Worm (Caenorhabditis elegans): ENCODE measurements around the gene sri-54.
"Not testable (repeated sequence)": the region's sequence is repeated elsewhere in the genome, so short reads cannot be mapped to it uniquely, and the experiment has no call there.

- not testable (repeated sequence) for TF ChIP-seq unc-62 (GFP tag; optimal IDR thresholded peaks at IDR 0.05); nhr-12 (tag; optimal IDR thresholded peaks at IDR 0.05); nhr-237 (tag; optimal IDR thresholded peaks at IDR 0.05); R02D3.7 (tag; optimal IDR thresholded peaks at IDR 0.05); ama-1 (optimal IDR thresholded peaks at IDR 0.05); mdl-1 (tag; optimal IDR thresholded peaks at IDR 0.05); F13H6.1 (tag; optimal IDR thresholded peaks at IDR 0.05); nhr-21 (tag; optimal IDR thresholded peaks at IDR 0.05); skn-1 (tag; optimal IDR thresholded peaks at IDR 0.05); nhr-77 (tag; optimal IDR thresholded peaks at IDR 0.05); lin-39 (tag; optimal IDR thresholded peaks at IDR 0.05); fos-1 (tag; optimal IDR thresholded peaks at IDR 0.05)
Measured at ce11 chrII:3126741-3127140, 11.0 kb downstream of the sri-54 start, which contains the start of gene ins-31.

Data from whole organism, L2 larva.